Worm (Caenorhabditis elegans) whole organism, midembryonic: Measurements from ENCODE around the gene nhr-35.

Experiments
- T22C8.4 ChIP-seq: fragments of 200-800 bp; sonication (Bioruptor generic); IDR thresholded peaks from 2 replicates; pipeline ENCODE4 v1.3.6; 2022; ENCODE audit warnings: missing genetic modification characterization, missing compliant biosample characterization
- cog-1 ChIP-seq: sonication (generic microtip); optimal IDR thresholded peaks from 2 replicates; lab custom pipeline; 2016; ENCODE audit warnings: missing genetic modification characterization, missing compliant biosample characterization
- flt-1 ChIP-seq: fragments of 200-800 bp; sonication (Bioruptor generic); IDR thresholded peaks from 2 replicates; pipeline ENCODE4 v1.3.6; 2022; ENCODE audit warnings: missing genetic modification characterization, missing compliant biosample characterization
- klf-2 ChIP-seq: fragments of 200-800 bp; sonication (Bioruptor generic); conservative IDR thresholded peaks from 2 replicates; pipeline ENCODE4 v1.3.6; 2022; ENCODE audit warnings: missing genetic modification reagents, missing genetic modification characterization, missing compliant biosample characterization
- med-1 ChIP-seq: sonication (generic microtip); optimal IDR thresholded peaks from 2 replicates; lab custom pipeline; 2017; ENCODE audit warnings: missing genetic modification characterization, mild to moderate bottlenecking, missing compliant biosample characterization, antibody characterized with exemption, missing genetic modification reagents; ENCODE audit not compliant: insufficient read depth
- ref-1 ChIP-seq: fragments of 200-800 bp; sonication (Bioruptor generic); conservative IDR thresholded peaks from 2 replicates; pipeline ENCODE4 v1.3.6; 2022; ENCODE audit warnings: missing genetic modification reagents, missing genetic modification characterization, missing compliant biosample characterization
- tab-1 ChIP-seq: fragments of 200-800 bp; sonication (Bioruptor generic); IDR thresholded peaks from 2 replicates; pipeline ENCODE4 v1.3.6; 2022; ENCODE audit warnings: missing genetic modification characterization, missing compliant biosample characterization
- ztf-23 ChIP-seq: fragments of 200-800 bp; sonication (Bioruptor generic); IDR thresholded peaks from 2 replicates; pipeline ENCODE4 v1.3.6; 2022; ENCODE audit warnings: missing genetic modification reagents, missing genetic modification characterization, missing compliant biosample characterization
- ztf-29 ChIP-seq: fragments of 200-800 bp; sonication (Bioruptor generic); IDR thresholded peaks from 2 replicates; pipeline ENCODE4 v1.3.6; 2022; ENCODE audit warnings: missing genetic modification reagents, missing genetic modification characterization, missing compliant biosample characterization

nhr-35 gene

DNA sequence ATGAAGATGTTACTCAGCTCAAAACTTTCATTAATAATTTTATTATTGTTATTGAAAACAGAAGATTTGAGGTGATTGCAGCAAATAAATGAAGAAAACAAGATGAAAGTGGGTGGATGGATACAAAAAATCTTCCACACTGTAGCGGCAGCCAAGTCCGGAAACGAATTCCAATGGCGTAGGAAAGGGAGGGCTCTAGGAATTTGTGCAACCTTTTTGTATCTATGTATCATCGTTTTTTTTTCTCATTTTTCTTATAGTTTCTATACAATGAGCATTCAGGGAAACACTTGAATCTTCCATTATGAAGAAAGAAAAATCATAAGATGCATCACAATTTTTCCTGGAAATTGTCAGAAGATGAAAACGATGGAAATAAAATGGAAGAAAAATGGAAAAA is 32.0 kb upstream of the nhr-35 start:
- no peak for TF ChIP-seq flt-1 (GFP tag; lab: Robert Waterston, UW)

DNA sequence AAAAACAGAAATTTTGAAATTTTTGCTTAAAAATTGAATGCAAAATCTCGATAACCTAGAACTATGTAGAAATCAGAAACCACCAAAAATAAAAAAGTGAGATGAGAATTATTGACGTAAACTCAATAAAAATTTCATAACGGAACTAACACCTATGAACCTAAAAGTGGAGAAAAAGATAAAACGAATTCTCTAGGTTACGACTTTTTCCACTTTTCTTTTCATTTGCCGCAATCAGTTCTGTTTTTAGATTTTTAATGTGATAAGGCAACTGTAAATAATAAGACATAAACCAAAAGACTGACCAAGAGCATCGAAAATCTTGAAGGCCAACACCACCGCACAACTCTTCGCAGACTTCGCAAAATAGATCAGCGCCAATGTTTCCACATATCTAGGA is 30.5 kb upstream of the nhr-35 start:
- no peak for TF ChIP-seq ztf-23
- TF ChIP-seq klf-2 (GFP tag; lab: Robert Waterston, UW), result no peak
- TF ChIP-seq med-1 (GFP tag; lab: Kevin White, UChicago), result no peak
- no peak for TF ChIP-seq cog-1
- no peak for TF ChIP-seq T22C8.4
- TF ChIP-seq ztf-29 (GFP tag; lab: Robert Waterston, UW), result no peak
- no peak for TF ChIP-seq ref-1 (GFP tag; lab: Robert Waterston, UW)
- no peak for TF ChIP-seq flt-1 (GFP tag; lab: Robert Waterston, UW)
- TF ChIP-seq tab-1 (GFP tag; lab: Robert Waterston, UW), result no peak

DNA sequence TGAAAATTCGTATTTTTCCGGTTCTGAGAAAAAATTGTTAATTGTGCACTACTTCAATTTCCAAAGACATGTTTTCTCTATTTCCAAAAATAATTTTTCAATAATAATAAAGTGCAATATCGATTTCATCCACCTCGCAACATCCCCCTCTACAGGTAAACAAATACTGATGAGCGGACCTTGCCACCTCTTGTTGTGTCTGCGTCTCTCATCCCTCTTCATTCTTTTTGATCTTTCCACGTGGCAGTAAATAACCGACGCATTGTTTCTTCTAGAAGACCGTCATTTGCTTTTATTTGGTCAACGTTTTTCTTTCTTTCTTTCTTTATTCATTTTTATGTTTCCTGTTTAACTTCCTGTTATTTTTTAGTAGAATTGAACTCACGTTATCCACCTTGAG is 29.2 kb upstream of the nhr-35 start:
- TF ChIP-seq klf-2 (GFP tag; lab: Robert Waterston, UW) (no peak), ztf-29 (GFP tag; lab: Robert Waterston, UW) (no peak), ztf-23 (no peak), T22C8.4 (no peak), tab-1 (GFP tag; lab: Robert Waterston, UW) (no peak), flt-1 (GFP tag; lab: Robert Waterston, UW) (no peak), cog-1 (no peak), ref-1 (GFP tag; lab: Robert Waterston, UW) (no peak), med-1 (GFP tag; lab: Kevin White, UChicago) (no peak)

DNA sequence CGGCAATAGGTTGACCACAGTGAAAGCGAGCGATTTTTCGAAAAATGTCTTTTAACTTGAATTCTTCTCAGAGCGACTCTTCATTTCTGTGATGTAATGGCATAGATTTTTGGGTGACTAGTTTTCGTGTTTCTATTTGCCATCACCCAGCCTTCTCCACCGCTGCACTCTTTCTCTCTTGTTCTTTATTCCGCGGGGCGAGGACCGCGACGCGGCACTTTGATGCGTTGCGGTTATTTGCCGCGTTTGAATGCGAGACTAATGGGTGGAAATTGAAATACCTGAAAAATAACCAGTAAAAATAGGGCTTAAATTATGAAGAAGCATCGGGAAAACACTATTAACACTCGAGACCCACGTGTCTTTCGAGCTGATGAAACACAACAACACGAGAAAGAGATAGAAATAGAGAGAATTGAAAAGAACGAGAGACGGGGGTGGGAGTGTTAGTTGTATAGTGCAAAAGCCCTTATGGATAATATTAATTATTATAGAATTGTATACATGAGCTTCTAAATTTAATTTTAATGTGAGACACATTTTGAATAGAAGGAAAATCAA is 28.3 kb upstream of the nhr-35 start, which contains the start of gene dgk-2:
Gene dgk-2, minus strand, starts transcription at position 281 of the 561 bp plus-strand sequence.
- TF ChIP-seq med-1 (GFP tag; lab: Kevin White, UChicago), result no peak
- TF ChIP-seq ztf-23, result no peak
- TF ChIP-seq ztf-29 (GFP tag; lab: Robert Waterston, UW), result no peak
- 0 out of 2 replicates have a peak, but pooled peaks have one; percentile 49 for TF ChIP-seq flt-1 (GFP tag; lab: Robert Waterston, UW)

DNA sequence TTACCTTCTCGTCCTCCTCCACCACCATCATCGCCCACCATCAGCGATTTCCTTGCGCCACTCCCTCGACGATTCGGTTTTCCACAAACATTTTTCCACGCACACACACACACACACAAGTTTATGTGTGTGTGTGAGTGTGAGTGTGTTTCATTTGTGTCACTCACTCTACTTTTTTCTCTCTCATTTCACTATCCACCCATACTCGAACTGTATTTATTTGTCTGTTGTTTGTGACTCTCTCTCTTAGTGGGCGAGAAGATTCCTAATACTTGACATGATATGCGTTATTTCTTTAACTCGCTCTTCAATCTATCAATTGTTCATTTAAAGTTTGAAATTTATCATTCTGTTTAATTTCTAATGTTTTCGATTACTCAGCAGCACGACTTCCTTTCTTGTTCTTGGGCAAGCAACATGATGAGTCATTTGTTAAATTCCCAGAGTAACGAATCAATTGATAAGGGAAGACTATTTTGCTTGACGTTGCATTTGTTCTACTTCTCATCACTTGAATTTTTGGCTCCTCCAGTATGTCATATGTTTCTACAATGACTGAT is 25.3 kb upstream of the nhr-35 start:
- TF ChIP-seq flt-1 (GFP tag; lab: Robert Waterston, UW), result no peak
- no peak for TF ChIP-seq med-1 (GFP tag; lab: Kevin White, UChicago)
- no peak for TF ChIP-seq ztf-23
- no peak for TF ChIP-seq ztf-29 (GFP tag; lab: Robert Waterston, UW)
- no peak for TF ChIP-seq klf-2 (GFP tag; lab: Robert Waterston, UW)
- no peak for TF ChIP-seq ref-1 (GFP tag; lab: Robert Waterston, UW)
- no peak for TF ChIP-seq cog-1
- TF ChIP-seq T22C8.4, result no peak
- TF ChIP-seq tab-1 (GFP tag; lab: Robert Waterston, UW), result no peak

DNA sequence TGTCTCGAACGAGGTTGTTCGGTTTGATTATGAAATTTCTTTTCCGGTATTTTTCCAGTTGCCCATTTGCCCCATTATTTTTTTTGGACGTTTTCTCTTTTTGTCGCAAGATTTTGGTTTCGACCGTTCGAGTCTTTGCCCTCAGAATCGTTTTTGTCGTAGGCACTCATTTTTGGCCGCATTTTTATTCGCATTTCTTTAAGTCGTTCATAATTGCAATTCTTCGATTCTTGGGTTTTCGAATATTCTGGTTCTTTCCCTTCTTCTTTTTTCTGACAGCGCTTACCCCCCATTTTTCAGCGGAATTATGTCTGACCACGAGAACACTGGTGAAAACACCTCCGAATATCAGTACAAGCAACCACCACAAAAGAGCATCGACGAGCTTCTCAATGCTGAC is 24.3 kb upstream of the nhr-35 start, which contains the start of gene rhi-1:
Gene rhi-1, plus strand, starts transcription at position 301 of the 400 bp plus-strand sequence.
- TF ChIP-seq med-1 (GFP tag; lab: Kevin White, UChicago), result no peak
- no peak for TF ChIP-seq T22C8.4
- no peak for TF ChIP-seq ztf-29 (GFP tag; lab: Robert Waterston, UW)
- TF ChIP-seq tab-1 (GFP tag; lab: Robert Waterston, UW), result no peak
- TF ChIP-seq flt-1 (GFP tag; lab: Robert Waterston, UW), result no peak
- no peak for TF ChIP-seq ztf-23
- no peak for TF ChIP-seq ref-1 (GFP tag; lab: Robert Waterston, UW)
- no peak for TF ChIP-seq cog-1
- TF ChIP-seq klf-2 (GFP tag; lab: Robert Waterston, UW), result no peak

DNA sequence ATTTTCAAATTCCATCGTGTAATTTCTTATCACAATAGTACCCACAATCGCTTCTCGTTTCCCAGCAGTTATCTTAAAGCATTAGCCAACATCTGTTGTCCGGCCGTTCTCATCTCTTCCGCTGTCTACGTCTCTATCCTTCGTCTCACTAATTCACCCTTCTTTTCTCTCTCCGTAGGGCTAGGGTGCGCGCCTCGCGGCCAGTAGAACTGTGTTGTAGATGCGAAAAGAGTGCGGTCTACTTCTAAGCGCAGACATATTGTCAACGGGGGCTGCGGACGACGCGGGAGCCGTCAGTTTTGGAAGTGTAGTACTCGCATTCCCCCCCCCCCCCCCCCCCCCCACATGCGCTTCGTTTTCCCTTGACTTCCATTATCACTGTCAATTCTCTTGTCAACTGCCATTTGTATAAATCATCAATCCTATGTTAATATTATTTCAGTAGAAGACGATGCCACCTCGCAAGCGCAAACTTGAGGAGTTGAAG is 18.8 kb upstream of the nhr-35 start, which contains the start of gene spr-3:
Gene spr-3, plus strand, starts transcription at position 437 of the 487 bp plus-strand sequence.
- TF ChIP-seq ref-1 (GFP tag; lab: Robert Waterston, UW) (no peak), ztf-23 (no peak), ztf-29 (GFP tag; lab: Robert Waterston, UW) (no peak), flt-1 (GFP tag; lab: Robert Waterston, UW) (no peak), cog-1 (no peak), klf-2 (GFP tag; lab: Robert Waterston, UW) (no peak), T22C8.4 (no peak), tab-1 (GFP tag; lab: Robert Waterston, UW) (no peak), med-1 (GFP tag; lab: Kevin White, UChicago) (no peak)

DNA sequence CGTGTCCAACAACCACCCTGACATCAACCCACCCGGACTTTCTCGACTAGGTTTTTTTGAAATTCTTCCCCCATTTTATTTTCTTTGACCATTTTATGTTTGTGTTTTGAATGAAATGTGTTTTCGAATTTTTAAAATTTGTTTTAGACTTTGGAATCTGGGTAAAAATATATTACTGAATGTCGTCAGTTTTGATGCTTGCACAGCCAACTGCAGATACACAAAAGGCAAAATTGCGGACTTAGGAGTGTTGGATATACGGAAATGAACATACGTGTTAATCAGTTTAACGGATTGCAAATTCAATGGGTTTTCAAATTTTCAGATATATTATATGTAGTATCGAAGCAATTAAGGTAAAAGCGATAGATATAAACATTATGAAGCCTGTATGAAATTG is 15.7 kb upstream of the nhr-35 start:
- TF ChIP-seq med-1 (GFP tag; lab: Kevin White, UChicago) (no peak), ref-1 (GFP tag; lab: Robert Waterston, UW) (no peak)

DNA sequence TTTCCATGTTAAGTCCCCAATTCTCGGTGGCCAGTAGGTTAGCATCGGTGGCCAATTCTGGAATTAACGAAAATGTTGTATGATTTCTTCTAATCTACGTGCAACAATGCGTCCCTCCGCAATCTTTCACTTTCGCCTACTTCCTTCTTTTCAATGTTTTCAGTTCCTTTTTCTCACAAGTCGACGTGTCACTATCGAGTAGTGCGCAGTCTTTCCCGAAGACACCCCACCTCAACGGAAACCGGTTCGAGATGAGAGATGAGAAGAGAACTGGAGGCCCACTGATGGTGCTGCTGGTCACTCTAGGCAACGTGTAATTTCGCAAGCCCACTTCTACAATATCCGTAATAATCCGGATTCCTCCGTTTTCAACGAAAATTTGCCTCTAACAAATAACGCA is 12.5 kb upstream of the nhr-35 start:
- TF ChIP-seq ztf-23 (0 out of 2 replicates have a peak, but pooled peaks have one; percentile 11), med-1 (GFP tag; lab: Kevin White, UChicago) (no peak), ref-1 (GFP tag; lab: Robert Waterston, UW) (no peak), ztf-29 (GFP tag; lab: Robert Waterston, UW) (no peak), klf-2 (GFP tag; lab: Robert Waterston, UW) (no peak), T22C8.4 (no peak)

DNA sequence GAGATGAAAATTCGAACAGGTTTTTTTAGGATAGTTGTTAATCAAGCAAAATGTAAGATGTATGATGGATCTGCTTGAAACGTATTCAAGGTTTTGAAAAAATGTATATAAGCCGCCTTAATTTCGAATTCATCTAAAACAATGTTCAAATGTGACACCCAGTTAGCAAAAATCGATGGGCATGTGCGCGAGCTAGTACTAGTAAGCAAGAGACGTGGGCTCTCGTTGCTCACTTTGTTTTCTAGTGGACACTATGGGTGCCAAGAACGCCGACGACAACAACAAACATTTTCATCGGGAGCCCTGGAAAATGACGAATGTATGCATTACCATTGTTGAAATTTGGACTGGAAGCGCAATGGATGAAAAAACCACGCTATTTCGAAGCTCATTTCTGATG is 11.3 kb upstream of the nhr-35 start:
- no peak for TF ChIP-seq med-1 (GFP tag; lab: Kevin White, UChicago)
- no peak for TF ChIP-seq ztf-29 (GFP tag; lab: Robert Waterston, UW)
- no peak for TF ChIP-seq tab-1 (GFP tag; lab: Robert Waterston, UW)
- TF ChIP-seq klf-2 (GFP tag; lab: Robert Waterston, UW), result no peak
- no peak for TF ChIP-seq ztf-23
